Fruit fly (Drosophila melanogaster): ENCODE data around the gene Sry-delta.

Sry-delta gene

DNA sequence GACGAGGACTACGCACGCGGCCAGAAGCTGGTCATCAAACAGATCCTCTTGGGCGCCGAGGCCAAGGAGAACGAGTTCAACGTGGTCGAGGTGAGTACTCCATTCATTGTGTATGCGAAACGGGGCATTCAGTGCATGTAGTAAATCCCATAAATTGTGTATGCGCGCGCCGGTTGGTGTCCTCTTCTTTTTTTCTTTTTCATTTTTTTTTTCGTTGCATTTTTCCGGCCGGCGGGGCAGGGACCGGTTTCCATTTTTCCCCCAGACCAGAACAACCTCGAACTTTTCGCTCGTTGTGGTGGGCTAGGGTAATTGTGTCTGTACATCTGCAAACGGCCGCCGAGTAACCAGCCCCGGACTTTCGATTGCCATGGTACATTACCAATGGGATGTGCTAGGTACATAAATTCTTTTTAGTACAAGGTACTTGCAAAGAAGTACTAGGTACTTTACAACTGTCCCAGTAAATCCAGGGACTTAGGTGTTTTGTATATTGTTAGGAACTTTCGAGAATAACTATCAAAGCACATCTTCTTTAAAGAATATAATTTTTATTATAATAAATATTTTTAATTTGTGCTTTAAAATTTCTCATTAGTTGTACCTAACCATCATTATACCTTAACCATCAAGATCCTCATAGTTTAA, 37.7 kb upstream of the Sry-delta start:
- TF ChIP-seq CG8159 (tag; optimal IDR thresholded peaks at IDR 0.05): peak; percentile 44
- TF ChIP-seq CG34367 (tag; optimal IDR thresholded peaks at IDR 0.05): peak; percentile 34
- TF ChIP-seq CG12605 (GFP tag; IDR thresholded peaks at IDR 0.05): peak; percentile 82
- TF ChIP-seq CG15710 (tag; optimal IDR thresholded peaks at IDR 0.05): peak; percentile 45
- peak; percentile 76 for TF ChIP-seq Ets98B (GFP tag; IDR thresholded peaks at IDR 0.05)
- TF ChIP-seq Pif1A (GFP tag; optimal IDR thresholded peaks at IDR 0.05): no peak
- peak; percentile 63 for TF ChIP-seq CG14655 (GFP tag; optimal IDR thresholded peaks at IDR 0.05)
- peak; percentile 55; the same call in 1 of the 3 replicates for TF ChIP-seq fd96Ca (GFP tag; IDR thresholded peaks at IDR 0.05)
- TF ChIP-seq Pif1B (GFP tag; optimal IDR thresholded peaks at IDR 0.05): peak; percentile 53
- no peak for TF ChIP-seq D1 (tag; optimal IDR thresholded peaks at IDR 0.05)
- TF ChIP-seq EcR (GFP tag; optimal IDR thresholded peaks at IDR 0.05): peak; percentile 60
- no peak for TF ChIP-seq CG9948 (tag; optimal IDR thresholded peaks at IDR 0.05)
- TF ChIP-seq gl (tag; optimal IDR thresholded peaks at IDR 0.05): peak; percentile 86
- peak; percentile 39 for TF ChIP-seq CG8301 (tag; optimal IDR thresholded peaks at IDR 0.05)
- TF ChIP-seq CG4496 (GFP tag; IDR thresholded peaks at IDR 0.05): peak; percentile 87
- no peak for TF ChIP-seq rn (GFP tag; IDR thresholded peaks at IDR 0.05)
- peak; percentile 42 for TF ChIP-seq CG17806 (tag; optimal IDR thresholded peaks at IDR 0.05)

DNA sequence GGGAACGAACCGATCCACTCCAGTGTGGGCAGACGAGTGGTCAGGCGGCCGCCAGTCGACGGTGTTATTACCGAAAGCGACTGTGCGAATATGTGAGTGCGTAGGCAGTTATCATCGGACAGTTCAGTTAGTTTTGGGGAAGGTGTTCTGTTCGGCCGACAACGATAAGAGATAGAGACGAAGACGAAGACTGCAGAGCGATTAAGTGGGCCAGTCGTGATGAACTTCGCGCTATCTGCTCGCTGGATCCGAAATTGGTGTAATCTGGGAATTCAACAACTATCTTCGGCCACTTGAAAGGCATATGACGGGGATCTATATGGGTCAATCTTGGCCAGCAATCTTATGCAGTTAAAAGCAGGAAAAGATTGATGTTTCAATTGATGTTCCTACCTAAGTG, 34.0 kb upstream of the Sry-delta start, which contains the start of gene CG7912:
Gene CG7912 (minus strand): TSS at position 17 of the 400 bp plus-strand sequence.
- TF ChIP-seq Snoo (tag; optimal IDR thresholded peaks at IDR 0.05) (no peak), EcR (GFP tag; optimal IDR thresholded peaks at IDR 0.05) (no peak), CG17806 (tag; optimal IDR thresholded peaks at IDR 0.05) (no peak), CG14655 (GFP tag; optimal IDR thresholded peaks at IDR 0.05) (no peak), rn (GFP tag; IDR thresholded peaks at IDR 0.05) (no peak), CG32121 (GFP tag; IDR thresholded peaks at IDR 0.05) (no peak), Pif1B (GFP tag; optimal IDR thresholded peaks at IDR 0.05) (no peak), Ets98B (GFP tag; IDR thresholded peaks at IDR 0.05) (no peak), CG9948 (tag; optimal IDR thresholded peaks at IDR 0.05) (no peak), CG12605 (GFP tag; IDR thresholded peaks at IDR 0.05) (no peak), CG10348 (GFP tag; IDR thresholded peaks at IDR 0.05) (no peak), D1 (tag; optimal IDR thresholded peaks at IDR 0.05) (no peak), CG34367 (tag; optimal IDR thresholded peaks at IDR 0.05) (no peak), CG15710 (tag; optimal IDR thresholded peaks at IDR 0.05) (no peak), gl (tag; optimal IDR thresholded peaks at IDR 0.05) (no peak), CG13204 (GFP tag; optimal IDR thresholded peaks at IDR 0.05) (no peak), CG4496 (GFP tag; IDR thresholded peaks at IDR 0.05) (no peak)

DNA sequence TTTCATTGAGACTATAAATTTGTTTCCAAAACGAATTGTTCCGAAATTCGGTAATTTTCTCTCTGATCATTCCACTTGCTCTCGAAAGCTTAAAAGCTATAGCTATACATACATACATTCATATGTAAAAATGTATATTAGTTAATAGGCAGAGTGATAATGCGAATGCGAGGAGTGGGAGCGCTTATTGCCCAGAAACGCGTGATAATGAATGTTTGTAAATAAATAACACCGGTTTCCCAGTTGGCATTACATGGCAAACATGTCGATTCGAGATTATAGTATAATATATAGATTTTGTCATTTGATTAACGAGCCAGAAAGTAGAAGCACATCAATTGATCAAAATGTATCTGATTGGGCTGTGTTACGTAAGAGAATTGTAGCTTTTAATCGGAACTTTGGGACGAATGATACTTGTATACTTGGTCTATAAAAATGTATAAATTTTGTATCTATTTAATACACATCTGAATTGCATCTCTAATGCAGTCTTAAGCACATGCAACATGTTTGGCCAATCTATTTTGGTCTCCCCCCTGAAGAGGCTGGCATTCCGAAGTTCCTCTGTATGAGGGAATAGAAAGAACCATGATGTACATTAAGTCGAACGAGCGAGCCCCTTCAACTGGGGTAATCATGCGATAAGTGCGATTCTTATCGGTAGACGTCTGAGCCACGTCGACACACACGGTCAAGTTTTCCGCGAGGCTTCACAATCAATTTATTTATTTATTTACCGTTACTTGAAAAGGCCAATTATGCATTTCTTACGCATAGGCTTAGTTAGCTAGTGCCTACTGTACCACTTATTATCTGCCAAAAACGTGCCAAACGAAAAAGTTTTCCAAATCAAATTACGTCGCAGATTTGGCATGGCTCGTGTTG, 30.3 kb upstream of the Sry-delta start:
- peak; percentile 58 for TF ChIP-seq CG14655 (GFP tag; optimal IDR thresholded peaks at IDR 0.05)
- TF ChIP-seq fd96Ca (GFP tag; IDR thresholded peaks at IDR 0.05): peak; percentile 68; the same call in 2 of the 3 replicates
- TF ChIP-seq Pif1B (GFP tag; optimal IDR thresholded peaks at IDR 0.05): no peak
- TF ChIP-seq Ets98B (GFP tag; IDR thresholded peaks at IDR 0.05): peak; percentile 66; the same call in 1 of the 2 replicates
- no peak for TF ChIP-seq gl (tag; optimal IDR thresholded peaks at IDR 0.05)
- TF ChIP-seq CG12605 (GFP tag; IDR thresholded peaks at IDR 0.05): no peak
- TF ChIP-seq rn (GFP tag; IDR thresholded peaks at IDR 0.05): peak; percentile 32; the same call in 1 of the 2 replicates
- peak; percentile 72 for TF ChIP-seq CG4496 (GFP tag; IDR thresholded peaks at IDR 0.05)
- no peak for TF ChIP-seq Pif1A (GFP tag; optimal IDR thresholded peaks at IDR 0.05)
- TF ChIP-seq CG8301 (tag; optimal IDR thresholded peaks at IDR 0.05): peak; percentile 38
- peak; percentile 64 for TF ChIP-seq CG32121 (GFP tag; IDR thresholded peaks at IDR 0.05)
- no peak for TF ChIP-seq CG9948 (tag; optimal IDR thresholded peaks at IDR 0.05)

- TF ChIP-seq CG9948 (tag; optimal IDR thresholded peaks at IDR 0.05): no peak
- TF ChIP-seq CG17806 (tag; optimal IDR thresholded peaks at IDR 0.05): peak; percentile 47
- TF ChIP-seq CG4496 (GFP tag; IDR thresholded peaks at IDR 0.05): peak; percentile 54; the same call in 1 of the 3 replicates
- TF ChIP-seq Pif1A (GFP tag; optimal IDR thresholded peaks at IDR 0.05): peak; percentile 76
- peak; percentile 78 for TF ChIP-seq CG13204 (GFP tag; optimal IDR thresholded peaks at IDR 0.05)
- TF ChIP-seq CG10348 (GFP tag; IDR thresholded peaks at IDR 0.05): no peak
- no peak for TF ChIP-seq rn (GFP tag; IDR thresholded peaks at IDR 0.05)
- no peak for TF ChIP-seq D1 (tag; optimal IDR thresholded peaks at IDR 0.05)
- peak; percentile 39; the same call in 2 of the 3 replicates for TF ChIP-seq fd96Ca (GFP tag; IDR thresholded peaks at IDR 0.05)
- peak; percentile 87 for TF ChIP-seq CG12605 (GFP tag; IDR thresholded peaks at IDR 0.05)
- TF ChIP-seq CG32121 (GFP tag; IDR thresholded peaks at IDR 0.05): no peak; the same call in 1 of the 2 replicates
- peak; percentile 58 for TF ChIP-seq CG14655 (GFP tag; optimal IDR thresholded peaks at IDR 0.05)
- peak; percentile 40 for TF ChIP-seq CG8159 (tag; optimal IDR thresholded peaks at IDR 0.05)
- no peak for TF ChIP-seq EcR (GFP tag; optimal IDR thresholded peaks at IDR 0.05)
- TF ChIP-seq CG8301 (tag; optimal IDR thresholded peaks at IDR 0.05): peak; percentile 48
- peak; percentile 77 for TF ChIP-seq Ets98B (GFP tag; IDR thresholded peaks at IDR 0.05)
- TF ChIP-seq Pif1B (GFP tag; optimal IDR thresholded peaks at IDR 0.05): peak; percentile 64
- peak; percentile 18 for TF ChIP-seq CG15710 (tag; optimal IDR thresholded peaks at IDR 0.05)
- TF ChIP-seq gl (tag; optimal IDR thresholded peaks at IDR 0.05): peak; percentile 94
- peak; percentile 3 for TF ChIP-seq Snoo (tag; optimal IDR thresholded peaks at IDR 0.05)
- TF ChIP-seq CG34367 (tag; optimal IDR thresholded peaks at IDR 0.05): peak; percentile 23
These were observed 29.2 kb upstream of the Sry-delta start for dm6 chr3R:30013909-30014308.

DNA sequence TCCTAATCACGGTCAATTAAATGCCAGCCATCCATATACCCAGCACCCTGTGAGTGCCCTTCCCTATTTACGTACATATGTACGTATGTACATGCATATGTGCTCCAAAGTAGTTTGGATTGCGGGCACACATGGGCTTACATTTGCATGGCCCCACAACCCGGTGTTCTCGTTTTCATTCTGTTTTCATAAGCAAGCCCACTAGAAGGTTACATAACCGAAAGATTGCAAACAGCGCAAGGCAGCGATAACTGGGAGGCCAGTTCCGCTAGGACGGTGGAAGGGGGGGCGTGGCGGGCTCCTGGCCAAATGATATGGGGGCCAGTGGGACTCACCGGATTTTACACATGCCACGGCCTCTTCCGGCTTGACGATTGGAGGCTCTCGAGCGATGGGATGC, 28.7 kb upstream of the Sry-delta start:
- no peak for TF ChIP-seq CG10348 (GFP tag; IDR thresholded peaks at IDR 0.05)
- no peak for TF ChIP-seq CG32121 (GFP tag; IDR thresholded peaks at IDR 0.05)
- no peak for TF ChIP-seq rn (GFP tag; IDR thresholded peaks at IDR 0.05)
- no peak for TF ChIP-seq CG4496 (GFP tag; IDR thresholded peaks at IDR 0.05)
- TF ChIP-seq EcR (GFP tag; optimal IDR thresholded peaks at IDR 0.05): no peak
- no peak for TF ChIP-seq CG8301 (tag; optimal IDR thresholded peaks at IDR 0.05)
- TF ChIP-seq Ets98B (GFP tag; IDR thresholded peaks at IDR 0.05): no peak

All from whole organism, pupa.